Fruit fly (Drosophila melanogaster): Measurements from ENCODE around the gene CG5860.

CG5860 gene

dm6 chr3R:17385329-17386019 is 23.9 kb upstream of the CG5860 start (continued):
- peak; percentile 61 for TF ChIP-seq NfI (GFP tag; optimal IDR thresholded peaks at IDR 0.05)
- peak; percentile 52 for TF ChIP-seq CG15011 (GFP tag; optimal IDR thresholded peaks at IDR 0.05)

DNA sequence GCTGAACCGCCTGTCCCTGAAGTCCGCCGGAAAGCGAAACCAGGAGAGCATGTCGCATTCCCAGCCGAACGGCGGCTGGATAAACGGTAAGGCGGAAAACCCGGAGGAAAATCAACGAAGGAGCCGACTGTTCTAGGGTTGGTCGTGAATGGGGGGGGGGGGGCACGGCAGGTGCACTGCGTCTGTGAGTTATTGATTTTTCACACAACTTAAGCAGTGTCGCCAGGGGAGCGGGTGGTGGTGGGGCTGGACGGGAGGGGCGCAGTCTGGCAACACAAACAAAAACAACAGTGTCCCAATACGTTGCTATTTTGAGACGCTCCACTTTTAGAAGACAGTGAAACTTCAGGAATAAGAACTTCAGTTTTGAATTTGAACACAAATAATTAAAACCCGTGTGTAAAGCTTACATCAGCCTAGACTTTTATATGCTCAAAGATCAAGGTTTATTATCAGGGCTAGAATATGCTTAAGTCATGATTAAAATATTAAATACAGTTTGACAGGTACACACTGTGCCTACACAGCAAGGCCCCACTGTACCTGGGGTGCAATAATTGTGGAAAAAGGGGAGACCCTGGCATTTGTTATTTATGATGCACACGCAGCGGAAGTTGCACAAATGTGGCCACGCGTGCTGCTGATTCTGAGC is 23.1 kb upstream of the CG5860 start:
- TF ChIP-seq CG16813 (GFP tag; IDR thresholded peaks at IDR 0.05; ENCODE audit: partially characterized antibody): no peak
- peak; percentile 52 for TF ChIP-seq lilli (GFP tag; optimal IDR thresholded peaks at IDR 0.05)
- peak; percentile 64 for TF ChIP-seq ewg (GFP tag; optimal IDR thresholded peaks at IDR 0.05)
- no peak for TF ChIP-seq emc (GFP tag; optimal IDR thresholded peaks at IDR 0.05)
- peak; percentile 55 for TF ChIP-seq Antp (GFP tag; optimal IDR thresholded peaks at IDR 0.05)
- TF ChIP-seq CG2199 (GFP tag; IDR thresholded peaks at IDR 0.05): peak; percentile 43; the same call in 1 of the 3 replicates
- no peak for TF ChIP-seq Bdp1 (GFP tag; optimal IDR thresholded peaks at IDR 0.05)
- no peak for TF ChIP-seq gsb (GFP tag; IDR thresholded peaks at IDR 0.05)
- peak; percentile 53 for TF ChIP-seq CG10654 (GFP tag; optimal IDR thresholded peaks at IDR 0.05)
- no peak for TF ChIP-seq B-H2 (GFP tag; optimal IDR thresholded peaks at IDR 0.05)
- TF ChIP-seq eve (GFP tag; optimal IDR thresholded peaks at IDR 0.05): peak in 1 of 2 experiments; percentile 57
- no peak; the same call in 1 of the 2 replicates for TF ChIP-seq MBD-R2 (GFP tag; IDR thresholded peaks at IDR 0.05)
- TF ChIP-seq CG17359 (tag; optimal IDR thresholded peaks at IDR 0.05): peak; percentile 86
- peak; percentile 35 for TF ChIP-seq zen (tag; optimal IDR thresholded peaks at IDR 0.05)
- TF ChIP-seq Dbx (GFP tag; IDR thresholded peaks at IDR 0.05): 0 out of 3 replicates have a peak, but pooled peaks have one; percentile 20
- TF ChIP-seq CG12769 (tag; optimal IDR thresholded peaks at IDR 0.05): peak; percentile 74
- TF ChIP-seq Atf6 (GFP tag; IDR thresholded peaks at IDR 0.05): peak; percentile 65
- TF ChIP-seq Kr (GFP tag; optimal IDR thresholded peaks at IDR 0.05): no peak
- TF ChIP-seq MTF-1 (GFP tag; optimal IDR thresholded peaks at IDR 0.05; ENCODE audit: borderline replicate concordance): peak; percentile 43
- TF ChIP-seq CG2678 (tag; optimal IDR thresholded peaks at IDR 0.05): peak; percentile 82
- TF ChIP-seq Dll (GFP tag; IDR thresholded peaks at IDR 0.05; ENCODE audit: partially characterized antibody): no peak
- TF ChIP-seq CG8944 (GFP tag; optimal IDR thresholded peaks at IDR 0.05): peak; percentile 32
- TF ChIP-seq inv (GFP tag; IDR thresholded peaks at IDR 0.05; ENCODE audit: partially characterized antibody): no peak
- TF ChIP-seq pfk (GFP tag; optimal IDR thresholded peaks at IDR 0.05): no peak
- peak; percentile 23 for TF ChIP-seq NC2β (GFP tag; optimal IDR thresholded peaks at IDR 0.05)
- peak; percentile 72 for TF ChIP-seq Mrtf (GFP tag; IDR thresholded peaks at IDR 0.05)
- peak; percentile 80 for TF ChIP-seq CG10979 (tag; optimal IDR thresholded peaks at IDR 0.05)
- no peak for TF ChIP-seq yki (optimal IDR thresholded peaks at IDR 0.05)
- TF ChIP-seq CG7357 (GFP tag; IDR thresholded peaks at IDR 0.05): peak; percentile 57; the same call in 1 of the 3 replicates
- peak; percentile 67 for TF ChIP-seq sob (GFP tag; IDR thresholded peaks at IDR 0.05)
- no peak for TF ChIP-seq CG12299 (tag; optimal IDR thresholded peaks at IDR 0.05)
- no peak for TF ChIP-seq Adf1 (GFP tag; IDR thresholded peaks at IDR 0.05)
- no peak for TF ChIP-seq bowl (GFP tag; IDR thresholded peaks at IDR 0.05)
- peak; percentile 76 for TF ChIP-seq otp (GFP tag; IDR thresholded peaks at IDR 0.05)
- TF ChIP-seq ro (GFP tag; IDR thresholded peaks at IDR 0.05): no peak
- no peak for TF ChIP-seq CTCF (GFP tag; optimal IDR thresholded peaks at IDR 0.05)
- TF ChIP-seq tgo (GFP tag; IDR thresholded peaks at IDR 0.05): peak; percentile 68
- TF ChIP-seq CG3726 (GFP tag; IDR thresholded peaks at IDR 0.05): no peak
- peak; percentile 65 for TF ChIP-seq bcd (GFP tag; optimal IDR thresholded peaks at IDR 0.05)
- TF ChIP-seq repo (GFP tag; optimal IDR thresholded peaks at IDR 0.05): peak; percentile 23
- TF ChIP-seq CG8359 (GFP tag; optimal IDR thresholded peaks at IDR 0.05; ENCODE audit: borderline replicate concordance): no peak
- peak; percentile 44 for TF ChIP-seq CG10209 (GFP tag; optimal IDR thresholded peaks at IDR 0.05)
- peak; percentile 65 for TF ChIP-seq Ssrp (tag; optimal IDR thresholded peaks at IDR 0.05)
- TF ChIP-seq CG16815 (GFP tag; optimal IDR thresholded peaks at IDR 0.05): peak; percentile 35
- peak; percentile 31 for TF ChIP-seq CG12236 (GFP tag; optimal IDR thresholded peaks at IDR 0.05)
- no peak for TF ChIP-seq Ravus (GFP tag; IDR thresholded peaks at IDR 0.05)

All from whole organism, embryonic.